Worm (Caenorhabditis elegans): ENCODE data around the gene exos-8.

DNA sequence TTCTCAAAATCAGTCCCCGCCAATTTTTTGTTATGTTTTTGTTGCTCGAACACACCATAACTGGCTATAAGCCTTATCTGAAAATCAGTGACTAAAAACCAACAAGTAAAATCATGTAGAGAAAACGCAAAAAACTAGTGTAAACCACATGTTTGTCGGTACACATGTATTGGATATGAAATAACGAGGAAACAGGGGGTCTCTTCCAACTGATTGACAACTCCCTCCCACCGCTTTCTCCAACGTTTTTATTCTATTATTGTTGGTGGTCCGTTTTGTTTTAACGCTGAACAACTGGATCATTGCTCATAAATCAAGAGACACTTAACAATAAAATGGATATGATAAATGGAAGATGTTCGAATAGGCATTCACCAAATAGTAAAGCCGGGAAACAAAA lies 14.7 kb upstream of the exos-8 start:
- TF ChIP-seq ceh-27 (GFP tag; optimal IDR thresholded peaks at IDR 0.05) (no peak), snpc-4 (GFP tag; optimal IDR thresholded peaks at IDR 0.05) (no peak), snpc-4 (tag; optimal IDR thresholded peaks at IDR 0.05) (no peak), pha-4 (tag; optimal IDR thresholded peaks at IDR 0.05) (no peak), sdz-38 (tag; optimal IDR thresholded peaks at IDR 0.05) (no peak), unc-62 (GFP tag; optimal IDR thresholded peaks at IDR 0.05) (no peak), let-607 (tag; optimal IDR thresholded peaks at IDR 0.05) (no peak), madf-6 (GFP tag; IDR thresholded peaks at IDR 0.05) (no peak), nhr-179 (tag; optimal IDR thresholded peaks at IDR 0.05) (no peak), pbrm-1 (GFP tag; IDR thresholded peaks at IDR 0.05) (no peak), nhr-27 (tag; optimal IDR thresholded peaks at IDR 0.05) (no peak)
